Worm (Caenorhabditis elegans) whole organism, L3 larva: ENCODE measurements around the gene idpc-2.
A peak's percentile ranks its signal among the peaks of the same experiment; 100 is the strongest.

ENCODE experiments used
- R02D3.7 ChIP-seq: fragments of 150-350 bp; optimal IDR thresholded peaks from 2 replicates; lab custom pipeline; 2014; ENCODE audit warnings: missing biosample characterization, missing genetic modification characterization
- ZK546.5 ChIP-seq: sonication (generic microtip); optimal IDR thresholded peaks from 2 replicates; lab custom pipeline; 2017; ENCODE audit warnings: missing biosample characterization, missing genetic modification characterization
- aly-2 ChIP-seq: fragments of 150-350 bp; optimal IDR thresholded peaks from 2 replicates; lab custom pipeline; 2014; ENCODE audit warnings: missing biosample characterization, missing genetic modification characterization
- ceh-16 ChIP-seq: sonication (generic microtip); optimal IDR thresholded peaks from 2 replicates; lab custom pipeline; 2017; ENCODE audit warnings: missing biosample characterization, missing genetic modification characterization
- ceh-28 ChIP-seq: fragments of 150-350 bp; optimal IDR thresholded peaks from 2 replicates; lab custom pipeline; 2014; ENCODE audit warnings: missing biosample characterization, missing genetic modification reagents, missing genetic modification characterization
- ceh-82 ChIP-seq: fragments of 150-350 bp; optimal IDR thresholded peaks from 2 replicates; lab custom pipeline; 2014; ENCODE audit warnings: missing biosample characterization, missing genetic modification characterization
- ceh-9 ChIP-seq: sonication (generic microtip); optimal IDR thresholded peaks from 2 replicates; lab custom pipeline; 2018; ENCODE audit warnings: missing biosample characterization, missing genetic modification characterization
- daf-12 ChIP-seq: fragments of 150-350 bp; optimal IDR thresholded peaks from 2 replicates; lab custom pipeline; 2014; ENCODE audit warnings: missing biosample characterization, missing genetic modification reagents, missing genetic modification characterization
- egl-27 ChIP-seq: sonication (generic microtip); optimal IDR thresholded peaks from 4 replicates; lab custom pipeline; 2017; ENCODE audit warnings: missing biosample characterization, missing genetic modification reagents, missing genetic modification characterization
- egl-5 ChIP-seq: fragments of 150-350 bp; optimal IDR thresholded peaks from 2 replicates; lab custom pipeline; 2017; ENCODE audit warnings: missing biosample characterization, missing genetic modification reagents, missing genetic modification characterization, inconsistent platforms
- elt-1 ChIP-seq: fragments of 150-350 bp; optimal IDR thresholded peaks from 2 replicates; lab custom pipeline; 2014; ENCODE audit warnings: missing biosample characterization, missing genetic modification characterization
- elt-3 ChIP-seq, 3 experiments: fragments of 150-350 bp in 1 of 3; sonication (generic microtip) in 2 of 3; optimal IDR thresholded peaks; 2 replicates in 2 of 3; 4 replicates in 1 of 3; lab custom pipeline; 2014 to 2017; ENCODE audit warnings: missing biosample characterization in 3 of 3, missing genetic modification characterization in 3 of 3
- eor-1 ChIP-seq, 2 experiments: fragments of 150-350 bp; optimal IDR thresholded peaks; 2 replicates each; lab custom pipeline; 2014 to 2018; ENCODE audit warnings: missing biosample characterization in 2 of 2, missing genetic modification characterization in 2 of 2
- fkh-10 ChIP-seq: sonication (generic microtip); optimal IDR thresholded peaks from 2 replicates; lab custom pipeline; 2017; ENCODE audit warnings: missing biosample characterization, missing genetic modification reagents, missing genetic modification characterization
- fkh-2 ChIP-seq: fragments of 150-350 bp; optimal IDR thresholded peaks from 2 replicates; lab custom pipeline; 2014; ENCODE audit warnings: missing biosample characterization, missing genetic modification reagents, missing genetic modification characterization
- fos-1 ChIP-seq: fragments of 150-350 bp; optimal IDR thresholded peaks from 2 replicates; lab custom pipeline; 2014; ENCODE audit warnings: missing biosample characterization, missing genetic modification characterization
- hmg-11 ChIP-seq: sonication (generic microtip); optimal IDR thresholded peaks from 2 replicates; lab custom pipeline; 2016; ENCODE audit warnings: missing genetic modification characterization, missing compliant biosample characterization
- jun-1 ChIP-seq: fragments of 150-350 bp; optimal IDR thresholded peaks from 2 replicates; lab custom pipeline; 2014; ENCODE audit warnings: missing biosample characterization, missing genetic modification reagents, missing genetic modification characterization
- lin-15B ChIP-seq: fragments of 150-350 bp; optimal IDR thresholded peaks from 2 replicates; lab custom pipeline; 2014; ENCODE audit warnings: missing biosample characterization, missing genetic modification characterization
- lin-39 ChIP-seq: fragments of 150-350 bp; optimal IDR thresholded peaks from 2 replicates; lab custom pipeline; 2018; ENCODE audit warnings: missing biosample characterization, missing genetic modification reagents, missing genetic modification characterization
- lsy-12 ChIP-seq: sonication (generic microtip); optimal IDR thresholded peaks from 2 replicates; lab custom pipeline; 2016; ENCODE audit warnings: mild to moderate bottlenecking, missing genetic modification characterization, missing compliant biosample characterization
- mdl-1 ChIP-seq: fragments of 150-350 bp; optimal IDR thresholded peaks from 2 replicates; lab custom pipeline; 2014; ENCODE audit warnings: missing biosample characterization, missing genetic modification characterization
- mml-1 ChIP-seq: fragments of 150-350 bp; sonication (generic microtip); optimal IDR thresholded peaks from 3 replicates; lab custom pipeline; 2014; ENCODE audit warnings: missing biosample characterization, missing genetic modification characterization
- nfya-1 ChIP-seq: sonication (generic microtip); optimal IDR thresholded peaks from 2 replicates; lab custom pipeline; 2017; ENCODE audit warnings: missing genetic modification characterization, mild to moderate bottlenecking, missing compliant biosample characterization, antibody characterized with exemption, moderate library complexity; ENCODE audit not compliant: insufficient read depth
- nhr-11 ChIP-seq: fragments of 150-350 bp; optimal IDR thresholded peaks from 2 replicates; lab custom pipeline; 2014; ENCODE audit warnings: missing biosample characterization, missing genetic modification characterization
- nhr-12 ChIP-seq: fragments of 150-350 bp; optimal IDR thresholded peaks from 2 replicates; lab custom pipeline; 2014; ENCODE audit warnings: missing biosample characterization, missing genetic modification characterization
- nhr-23 ChIP-seq: fragments of 150-350 bp; optimal IDR thresholded peaks from 2 replicates; lab custom pipeline; 2014; ENCODE audit warnings: missing biosample characterization, missing genetic modification reagents, missing genetic modification characterization
- nhr-237 ChIP-seq: fragments of 150-350 bp; optimal IDR thresholded peaks from 2 replicates; lab custom pipeline; 2014; ENCODE audit warnings: missing biosample characterization, missing genetic modification characterization
- nhr-25 ChIP-seq: sonication (generic microtip); optimal IDR thresholded peaks from 2 replicates; lab custom pipeline; 2017; ENCODE audit warnings: missing biosample characterization, missing genetic modification characterization
- nhr-28 ChIP-seq: fragments of 150-350 bp; optimal IDR thresholded peaks from 2 replicates; lab custom pipeline; 2014; ENCODE audit warnings: missing biosample characterization, missing genetic modification characterization
- nhr-43 ChIP-seq: sonication (generic microtip); optimal IDR thresholded peaks from 2 replicates; lab custom pipeline; 2016; ENCODE audit warnings: mild to moderate bottlenecking, missing genetic modification characterization, missing compliant biosample characterization; ENCODE audit not compliant: poor library complexity, severe bottlenecking
- nhr-67 ChIP-seq: fragments of 150-350 bp; optimal IDR thresholded peaks from 2 replicates; lab custom pipeline; 2014; ENCODE audit warnings: missing biosample characterization, missing genetic modification characterization
- nhr-76 ChIP-seq: fragments of 150-350 bp; sonication (generic microtip); optimal IDR thresholded peaks from 5 replicates; lab custom pipeline; 2014; ENCODE audit warnings: missing biosample characterization, missing genetic modification characterization
- nhr-77 ChIP-seq: fragments of 150-350 bp; optimal IDR thresholded peaks from 2 replicates; lab custom pipeline; 2014; ENCODE audit warnings: missing biosample characterization, missing genetic modification characterization
- pha-4 ChIP-seq: fragments of 150-350 bp; optimal IDR thresholded peaks from 2 replicates; lab custom pipeline; 2014; ENCODE audit warnings: missing biosample characterization, missing genetic modification reagents, missing genetic modification characterization
- pqm-1 ChIP-seq: fragments of 150-350 bp; optimal IDR thresholded peaks from 2 replicates; lab custom pipeline; 2017; ENCODE audit warnings: missing biosample characterization, missing genetic modification characterization, inconsistent platforms
- sea-2 ChIP-seq: fragments of 150-350 bp; sonication (generic microtip); optimal IDR thresholded peaks from 4 replicates; lab custom pipeline; 2014; ENCODE audit warnings: missing biosample characterization, missing genetic modification reagents, missing genetic modification characterization
- skn-1 ChIP-seq: fragments of 150-350 bp; optimal IDR thresholded peaks from 2 replicates; lab custom pipeline; 2014; ENCODE audit warnings: missing biosample characterization, missing genetic modification characterization
- snpc-4 ChIP-seq: fragments of 150-350 bp; optimal IDR thresholded peaks from 2 replicates; lab custom pipeline; 2014; ENCODE audit warnings: missing biosample characterization, missing genetic modification characterization
- tbx-2 ChIP-seq: sonication (generic microtip); optimal IDR thresholded peaks from 2 replicates; lab custom pipeline; 2016; ENCODE audit warnings: mild to moderate bottlenecking, missing genetic modification characterization, missing compliant biosample characterization
- unc-39 ChIP-seq: sonication (generic microtip); optimal IDR thresholded peaks from 4 replicates; lab custom pipeline; 2017; ENCODE audit warnings: missing biosample characterization, missing genetic modification characterization
- unc-62 ChIP-seq: fragments of 150-350 bp; sonication (generic microtip); optimal IDR thresholded peaks from 4 replicates; lab custom pipeline; 2014; ENCODE audit warnings: missing biosample characterization, missing genetic modification reagents, missing genetic modification characterization
- ztf-11 ChIP-seq: fragments of 150-350 bp; optimal IDR thresholded peaks from 2 replicates; lab custom pipeline; 2014; ENCODE audit warnings: missing biosample characterization, missing genetic modification characterization
- ztf-4 ChIP-seq: fragments of 150-350 bp; optimal IDR thresholded peaks from 2 replicates; lab custom pipeline; 2014; ENCODE audit warnings: missing biosample characterization, missing genetic modification characterization

idpc-2 gene

DNA sequence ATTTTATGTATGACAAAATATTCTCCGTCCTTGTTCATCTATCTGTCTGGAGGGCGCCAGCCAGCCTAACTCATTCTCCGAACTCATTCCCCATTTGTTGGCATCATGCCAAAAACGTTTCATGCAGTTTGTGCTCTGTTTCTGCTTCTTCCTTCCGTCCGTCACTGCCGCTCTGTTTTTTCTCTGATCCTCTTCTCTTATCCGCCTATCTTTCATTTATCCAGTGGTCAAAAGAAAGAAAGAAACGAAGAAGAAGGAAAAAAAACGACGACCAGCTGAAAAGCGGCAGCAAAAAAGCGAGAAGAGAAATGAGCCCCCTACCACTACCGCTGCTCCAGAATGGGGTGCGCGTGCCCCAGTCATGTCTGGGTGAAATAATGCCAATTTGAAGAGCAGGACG is 41.9 kb upstream of the idpc-2 start:
- TF ChIP-seq nhr-28 (no peak), pha-4 (tag; lab: Kevin White, UChicago) (no peak), unc-39 (tag; lab: Kevin White, UChicago) (no peak), ztf-4 (no peak), skn-1 (tag; lab: Kevin White, UChicago) (no peak), nhr-12 (tag; lab: Kevin White, UChicago) (no peak), unc-62 (GFP tag; lab: Kevin White, UChicago) (no peak), nhr-237 (tag; lab: Kevin White, UChicago) (no peak), ceh-16 (tag; lab: Kevin White, UChicago) (no peak), ZK546.5 (tag; lab: Kevin White, UChicago) (no peak), fkh-2 (no peak), R02D3.7 (tag; lab: Kevin White, UChicago) (no peak), egl-27 (tag; lab: Kevin White, UChicago) (no peak), nhr-43 (no peak), pqm-1 (no peak), fkh-10 (GFP tag; lab: Kevin White, UChicago) (no peak), lsy-12 (no peak), ztf-11 (tag; lab: Kevin White, UChicago) (no peak), hmg-11 (tag; lab: Kevin White, UChicago) (peak; percentile 9), egl-5 (tag; lab: Kevin White, UChicago) (no peak), eor-1 (tag; optimal IDR thresholded peaks at IDR 0.05; lab: Kevin White, UChicago) (no peak), nhr-77 (tag; lab: Kevin White, UChicago) (no peak), mdl-1 (no peak), nhr-11 (tag; lab: Kevin White, UChicago) (no peak), elt-3 (tag; optimal IDR thresholded peaks at IDR 0.05; lab: Kevin White, UChicago) (no peak), lin-39 (tag; lab: Kevin White, UChicago) (peak; percentile 66), daf-12 (tag; lab: Kevin White, UChicago) (no peak), tbx-2 (tag; lab: Kevin White, UChicago) (peak; percentile 66), sea-2 (GFP tag; lab: Kevin White, UChicago) (no peak), aly-2 (no peak), ceh-82 (tag; lab: Kevin White, UChicago) (no peak), nhr-67 (tag; lab: Kevin White, UChicago) (no peak), jun-1 (tag; lab: Kevin White, UChicago) (no peak), nhr-25 (tag; lab: Kevin White, UChicago) (no peak), snpc-4 (tag; lab: Kevin White, UChicago) (peak; percentile 15), nhr-76 (no peak), mml-1 (tag; lab: Kevin White, UChicago) (no peak), elt-1 (no peak), ceh-9 (no peak), lin-15B (tag; lab: Kevin White, UChicago) (no peak), fos-1 (tag; lab: Kevin White, UChicago) (no peak), nfya-1 (tag; lab: Kevin White, UChicago) (peak; percentile 56), ceh-28 (tag; lab: Kevin White, UChicago) (no peak)
- TF ChIP-seq, all 47 proteins: peak for 5

DNA sequence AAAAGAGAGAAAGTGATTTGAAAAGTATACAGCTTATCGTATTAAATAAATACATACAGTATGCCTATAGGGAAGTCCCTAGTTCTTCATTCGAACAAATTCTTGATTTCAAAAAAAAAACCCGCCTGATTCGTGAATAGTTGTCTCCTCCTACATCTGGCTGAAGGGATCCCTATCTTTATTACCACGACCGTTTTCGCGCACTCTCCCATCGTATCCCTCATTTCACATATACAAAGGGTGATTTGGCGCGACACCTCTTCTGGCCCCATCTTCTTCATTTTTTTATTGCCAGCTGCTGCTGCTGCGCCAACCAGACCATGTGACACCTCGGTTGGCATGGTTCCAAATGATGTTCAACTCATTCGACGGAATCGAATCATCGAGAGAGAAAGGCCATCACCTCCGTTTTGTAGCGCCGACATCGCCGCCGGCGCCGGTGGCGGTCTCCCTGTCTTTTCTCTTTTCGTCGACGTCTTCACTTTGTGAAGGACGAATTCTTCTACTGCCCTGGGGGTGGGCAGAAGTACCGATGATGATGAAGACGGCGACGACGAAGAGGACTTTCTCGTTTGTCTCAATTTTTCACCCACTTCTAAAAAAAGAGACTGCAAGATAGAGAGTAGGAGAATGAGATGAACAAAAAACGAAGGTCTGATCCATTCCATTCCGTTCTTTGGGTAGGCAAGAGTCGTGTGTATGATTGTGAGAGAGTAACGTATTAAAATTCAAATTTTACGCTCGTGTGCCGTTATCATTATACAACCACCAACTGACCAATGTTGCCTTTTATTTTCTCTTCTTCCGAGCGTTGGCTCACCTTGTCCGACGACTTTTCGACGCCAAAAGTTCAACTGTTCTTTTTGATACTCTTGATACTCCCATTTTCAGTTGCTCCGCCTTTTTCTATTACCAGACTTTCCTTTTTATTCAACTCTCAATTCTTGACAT is 41.2 kb upstream of the idpc-2 start:
- TF ChIP-seq hmg-11 (tag; lab: Kevin White, UChicago) (no peak), snpc-4 (tag; lab: Kevin White, UChicago) (no peak), nhr-12 (tag; lab: Kevin White, UChicago) (no peak), nhr-77 (tag; lab: Kevin White, UChicago) (no peak), nhr-67 (tag; lab: Kevin White, UChicago) (no peak), nhr-23 (tag; lab: Kevin White, UChicago) (peak; percentile 57), lsy-12 (peak; percentile 36), eor-1 (tag; optimal IDR thresholded peaks at IDR 0.05; lab: Kevin White, UChicago) (no peak), nhr-43 (peak; percentile 54), daf-12 (tag; lab: Kevin White, UChicago) (no peak), nfya-1 (tag; lab: Kevin White, UChicago) (peak; percentile 7), ceh-28 (tag; lab: Kevin White, UChicago) (no peak), mml-1 (tag; lab: Kevin White, UChicago) (no peak), nhr-237 (tag; lab: Kevin White, UChicago) (no peak), nhr-25 (tag; lab: Kevin White, UChicago) (peak; percentile 93), unc-62 (GFP tag; lab: Kevin White, UChicago) (peak; percentile 37), fkh-10 (GFP tag; lab: Kevin White, UChicago) (no peak), nhr-11 (tag; lab: Kevin White, UChicago) (no peak), elt-1 (peak; percentile 46), ceh-9 (no peak), pqm-1 (peak; percentile 60)
